Worm (Caenorhabditis elegans) whole organism, late embryonic: ENCODE data around the gene ari-2.

Experiments used
- hlh-13 ChIP-seq: fragments of 200-800 bp; sonication (Bioruptor generic); optimal IDR thresholded peaks from 2 replicates; lab custom pipeline; 2018; ENCODE audit warnings: mild to moderate bottlenecking, missing genetic modification characterization, missing compliant biosample characterization
- nhr-11 ChIP-seq: fragments of 150-350 bp; optimal IDR thresholded peaks from 2 replicates; lab custom pipeline; 2014; ENCODE audit warnings: missing biosample characterization, missing genetic modification characterization

DNA sequence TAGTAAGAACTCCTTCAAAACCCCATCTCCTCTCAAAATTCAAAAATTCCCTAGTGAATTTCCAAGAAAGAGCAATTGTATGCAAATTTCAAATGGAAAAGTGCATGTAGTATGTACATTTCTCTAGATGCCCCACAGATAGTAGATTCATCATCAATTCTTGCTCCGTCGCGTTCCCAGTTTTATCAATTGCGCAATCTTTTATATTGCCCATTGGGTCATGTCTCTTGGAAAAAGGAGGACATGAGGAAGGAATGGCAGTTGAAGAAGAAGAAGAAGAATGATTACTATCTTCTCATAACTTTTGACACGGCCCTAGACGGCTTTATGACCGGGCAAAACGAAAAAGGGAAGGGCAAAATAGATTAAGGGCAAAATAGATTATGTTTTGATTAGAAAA lies 44.3 kb upstream of the ari-2 start:
- TF ChIP-seq nhr-11 (tag; lab: Kevin White, UChicago): no peak
- no peak for TF ChIP-seq hlh-13
